Fruit fly (Drosophila melanogaster) whole organism, wandering third instar larva: Measurements from ENCODE around the gene gzl.

Source experiments
- GATAd ChIP-seq: sonication (Bioruptor generic); optimal IDR thresholded peaks from 2 replicates; lab custom pipeline; 2016; ENCODE audit warnings: missing biosample characterization, missing genetic modification characterization
- Hnf4 ChIP-seq: fragments of 200-800 bp; sonication (Bioruptor generic); optimal IDR thresholded peaks from 2 replicates; lab custom pipeline; 2016; ENCODE audit warnings: missing biosample characterization, mild to moderate bottlenecking, missing genetic modification characterization
- Hr78 ChIP-seq: fragments of >200 bp; optimal IDR thresholded peaks from 2 replicates; lab custom pipeline; 2017; ENCODE audit warnings: missing biosample characterization, missing genetic modification characterization
- Sp1 ChIP-seq: fragments of 200-800 bp; sonication (Bioruptor generic); optimal IDR thresholded peaks from 3 replicates; lab custom pipeline; 2019; ENCODE audit warnings: missing biosample characterization, mild to moderate bottlenecking, missing genetic modification characterization, moderate library complexity
- foxo ChIP-seq, 2 experiments: fragments of 200-800 bp; sonication (Bioruptor generic); optimal IDR thresholded peaks; 2 replicates in 1 of 2; 3 replicates in 1 of 2; lab custom pipeline; 2016 to 2017; ENCODE audit warnings: missing biosample characterization in 2 of 2, missing genetic modification characterization in 2 of 2
- h ChIP-seq: fragments of 200-800 bp; sonication (Bioruptor generic); optimal IDR thresholded peaks from 3 replicates; lab custom pipeline; 2016; ENCODE audit warnings: missing biosample characterization, mild to moderate bottlenecking, missing genetic modification characterization
- pan ChIP-seq: fragments of >200 bp; optimal IDR thresholded peaks from 2 replicates; lab custom pipeline; 2017
- psq ChIP-seq: fragments of 200-800 bp; sonication (Bioruptor generic); optimal IDR thresholded peaks from 3 replicates; lab custom pipeline; 2017; ENCODE audit warnings: missing biosample characterization, mild to moderate bottlenecking, missing genetic modification characterization, moderate library complexity

DNA sequence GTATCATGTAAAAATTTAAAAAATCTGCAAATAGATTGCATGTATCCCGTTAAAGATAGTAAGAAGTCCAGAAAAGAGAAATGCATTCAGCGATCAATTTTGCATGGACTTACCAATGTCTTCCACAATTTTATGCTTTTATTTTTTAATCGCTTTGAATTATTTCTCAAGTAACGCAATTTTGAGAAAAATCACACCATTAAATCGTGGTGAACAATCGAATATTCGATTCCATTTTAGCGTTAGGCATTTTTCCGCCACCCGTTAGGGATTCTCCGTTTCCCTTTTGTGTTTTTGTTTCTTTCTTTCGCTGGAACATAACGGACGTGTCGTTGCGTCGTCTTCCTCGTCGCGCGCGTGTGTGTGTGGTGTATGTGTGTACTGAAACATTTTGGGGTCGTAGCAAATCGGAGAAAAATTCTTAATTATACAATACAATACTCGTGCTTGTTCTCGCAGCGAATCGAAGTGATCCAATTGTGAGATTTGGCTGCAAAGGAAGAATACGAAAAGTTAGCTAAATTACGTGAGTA is 23.9 kb downstream of the gzl start, which contains the start of gene gpp:
- TF ChIP-seq psq (GFP tag; lab: Kevin White, UChicago) (peak; percentile 99), GATAd (GFP tag; lab: Kevin White, UChicago) (no peak), h (no peak), Hnf4 (GFP tag; lab: Kevin White, UChicago) (no peak), Hr78 (GFP tag; lab: Kevin White, UChicago) (no peak), pan (lab: Kevin White, UChicago) (no peak), foxo (GFP tag; optimal IDR thresholded peaks at IDR 0.05; lab: Kevin White, UChicago) (no peak), Sp1 (GFP tag; lab: Kevin White, UChicago) (peak; percentile 42)
